Worm (Caenorhabditis elegans) whole organism, young adult: ENCODE data around the gene mip-1.

Experiments used
- B0261.1 ChIP-seq: sonication (generic microtip); optimal IDR thresholded peaks from 2 replicates; lab custom pipeline; 2016; ENCODE audit warnings: mild to moderate bottlenecking, missing genetic modification characterization, moderate library complexity, missing compliant biosample characterization
- F10E7.11 ChIP-seq: sonication (generic microtip); optimal IDR thresholded peaks from 2 replicates; lab custom pipeline; 2017; ENCODE audit warnings: mild to moderate bottlenecking, missing genetic modification characterization, moderate library complexity, missing compliant biosample characterization
- F22D6.2 ChIP-seq: sonication (generic microtip); optimal IDR thresholded peaks from 2 replicates; lab custom pipeline; 2016; ENCODE audit warnings: mild to moderate bottlenecking, missing genetic modification characterization, missing compliant biosample characterization
- F23B12.7 ChIP-seq: sonication (generic microtip); optimal IDR thresholded peaks from 2 replicates; lab custom pipeline; 2017; ENCODE audit warnings: missing genetic modification characterization, mild to moderate bottlenecking, missing compliant biosample characterization, antibody characterized with exemption, moderate library complexity; ENCODE audit not compliant: insufficient read depth
- F39B2.1 ChIP-seq: fragments of 200-800 bp; sonication (Bioruptor generic); IDR thresholded peaks from 2 replicates; pipeline ENCODE4 v1.3.6; 2022; ENCODE audit warnings: missing genetic modification reagents, missing genetic modification characterization, missing compliant biosample characterization
- F57A8.1 ChIP-seq: fragments of 200-800 bp; sonication (Bioruptor generic); optimal IDR thresholded peaks from 2 replicates; lab custom pipeline; 2018; ENCODE audit warnings: mild to moderate bottlenecking, missing genetic modification characterization, moderate library complexity, missing compliant biosample characterization
- F57C9.4 ChIP-seq: sonication (generic microtip); optimal IDR thresholded peaks from 2 replicates; lab custom pipeline; 2017; ENCODE audit warnings: mild to moderate bottlenecking, missing genetic modification characterization, missing compliant biosample characterization
- Y53F4B.3 ChIP-seq: fragments of 200-800 bp; sonication (Bioruptor generic); IDR thresholded peaks from 2 replicates; pipeline ENCODE4 v1.3.6; 2022; ENCODE audit warnings: missing genetic modification reagents, missing genetic modification characterization, missing compliant biosample characterization
- Y53G8AR.9 ChIP-seq: fragments of 200-800 bp; sonication (Bioruptor generic); conservative IDR thresholded peaks from 2 replicates; pipeline ENCODE4 v1.3.6; 2022; ENCODE audit warnings: missing genetic modification reagents, missing genetic modification characterization, missing compliant biosample characterization
- Y56A3A.18 ChIP-seq: fragments of 200-800 bp; sonication (Bioruptor generic); IDR thresholded peaks from 2 replicates; pipeline ENCODE4 v1.3.6; 2022; ENCODE audit warnings: missing genetic modification reagents, missing genetic modification characterization, missing compliant biosample characterization
- ZK185.1 ChIP-seq: sonication (generic microtip); optimal IDR thresholded peaks from 2 replicates; lab custom pipeline; 2016; ENCODE audit warnings: mild to moderate bottlenecking, missing genetic modification characterization, missing compliant biosample characterization; ENCODE audit not compliant: poor library complexity, severe bottlenecking
- ama-1 ChIP-seq, 3 experiments: fragments of 150-350 bp in 1 of 3; sonication (generic microtip) in 2 of 3; optimal IDR thresholded peaks; 2 replicates each; lab custom pipeline; 2014 to 2018; ENCODE audit warnings: missing biosample characterization in 2 of 3, missing genetic modification characterization in 2 of 3, missing genetic modification reagents in 2 of 3
- atf-7 ChIP-seq: sonication (generic microtip); optimal IDR thresholded peaks from 2 replicates; lab custom pipeline; 2017; ENCODE audit warnings: mild to moderate bottlenecking, missing genetic modification characterization, missing compliant biosample characterization
- attf-3 ChIP-seq: fragments of 200-800 bp; sonication (Bioruptor generic); conservative IDR thresholded peaks from 2 replicates; pipeline ENCODE4 v1.3.6; 2022; ENCODE audit warnings: missing genetic modification reagents, missing genetic modification characterization, missing compliant biosample characterization
- cebp-1 ChIP-seq, 2 experiments: fragments of 200-800 bp in 1 of 2; sonication (Bioruptor generic) in 1 of 2; sonication (generic microtip) in 1 of 2; IDR thresholded peaks in 1 of 2; optimal IDR thresholded peaks in 1 of 2; 2 replicates each; pipeline versions ENCODE4 v1.3.6 to Lab custom; 2017 to 2022; ENCODE audit warnings: missing compliant biosample characterization in 2 of 2, missing genetic modification characterization in 2 of 2, mild to moderate bottlenecking in 1 of 2, missing genetic modification reagents in 1 of 2, moderate library complexity in 1 of 2
- ceh-100 ChIP-seq: fragments of 200-800 bp; sonication (Bioruptor generic); IDR thresholded peaks from 2 replicates; pipeline ENCODE4 v1.3.6; 2022; ENCODE audit warnings: missing genetic modification reagents, missing genetic modification characterization, missing compliant biosample characterization
- ceh-40 ChIP-seq: fragments of 200-800 bp; sonication (Bioruptor generic); IDR thresholded peaks from 2 replicates; pipeline ENCODE4 v1.3.6; 2022; ENCODE audit warnings: missing genetic modification characterization, missing compliant biosample characterization
- die-1 ChIP-seq: sonication (generic microtip); optimal IDR thresholded peaks from 2 replicates; lab custom pipeline; 2016; ENCODE audit warnings: missing genotype, mild to moderate bottlenecking, missing genetic modification characterization, missing compliant biosample characterization
- dpl-1 ChIP-seq: fragments of 150-350 bp; optimal IDR thresholded peaks from 2 replicates; lab custom pipeline; 2014; ENCODE audit warnings: missing biosample characterization, missing genetic modification reagents, missing genetic modification characterization
- hsf-1 ChIP-seq: fragments of 200-800 bp; sonication (Bioruptor generic); IDR thresholded peaks from 2 replicates; pipeline ENCODE4 v1.3.6; 2022; ENCODE audit warnings: missing genetic modification reagents, missing genetic modification characterization, missing compliant biosample characterization
- lag-1 ChIP-seq: fragments of 200-800 bp; sonication (Bioruptor generic); IDR thresholded peaks from 2 replicates; pipeline ENCODE4 v1.3.6; 2022; ENCODE audit warnings: missing genetic modification reagents, missing genetic modification characterization, missing compliant biosample characterization
- let-607 ChIP-seq, 2 experiments: fragments of 200-800 bp in 1 of 2; sonication (Bioruptor generic) in 1 of 2; sonication (generic microtip) in 1 of 2; optimal IDR thresholded peaks; 2 replicates each; lab custom pipeline; 2016 to 2018; ENCODE audit warnings: mild to moderate bottlenecking in 2 of 2, missing compliant biosample characterization in 2 of 2, missing genetic modification characterization in 2 of 2, moderate library complexity in 2 of 2, missing genotype in 1 of 2
- lin-54 ChIP-seq: fragments of 200-800 bp; sonication (Bioruptor generic); optimal IDR thresholded peaks from 2 replicates; lab custom pipeline; 2018; ENCODE audit warnings: mild to moderate bottlenecking, missing genetic modification characterization, missing compliant biosample characterization
- lir-1 ChIP-seq: fragments of 200-800 bp; sonication (Bioruptor generic); conservative IDR thresholded peaks from 2 replicates; pipeline ENCODE4 v1.3.6; 2022; ENCODE audit warnings: missing genetic modification reagents, missing genetic modification characterization, missing compliant biosample characterization
- lsy-27 ChIP-seq: sonication (generic microtip); optimal IDR thresholded peaks from 2 replicates; lab custom pipeline; 2017; ENCODE audit warnings: missing genetic modification characterization, mild to moderate bottlenecking, missing compliant biosample characterization, antibody characterized with exemption, missing genotype, borderline replicate concordance; ENCODE audit not compliant: insufficient read depth
- madf-10 ChIP-seq: sonication (generic microtip); optimal IDR thresholded peaks from 2 replicates; lab custom pipeline; 2016; ENCODE audit warnings: mild to moderate bottlenecking, missing genetic modification characterization, missing compliant biosample characterization
- madf-8 ChIP-seq: fragments of 200-800 bp; sonication (Bioruptor generic); conservative IDR thresholded peaks from 2 replicates; pipeline ENCODE4 v1.3.6; 2022; ENCODE audit warnings: missing genetic modification reagents, missing genetic modification characterization, missing compliant biosample characterization
- mcd-1 ChIP-seq: fragments of 200-800 bp; sonication (Bioruptor generic); IDR thresholded peaks from 2 replicates; pipeline ENCODE4 v1.3.6; 2022; ENCODE audit warnings: missing genetic modification reagents, missing genetic modification characterization, missing compliant biosample characterization
- nfya-2 ChIP-seq: fragments of 200-800 bp; sonication (Bioruptor generic); IDR thresholded peaks from 2 replicates; pipeline ENCODE4 v1.3.6; 2022; ENCODE audit warnings: missing genetic modification reagents, missing genetic modification characterization, missing compliant biosample characterization
- nfyb-1 ChIP-seq: fragments of 200-800 bp; sonication (Bioruptor generic); IDR thresholded peaks from 2 replicates; pipeline ENCODE4 v1.3.6; 2022; ENCODE audit warnings: missing genetic modification reagents, missing genetic modification characterization, missing compliant biosample characterization
- nhr-120 ChIP-seq: fragments of 200-800 bp; sonication (Bioruptor generic); IDR thresholded peaks from 2 replicates; pipeline ENCODE4 v1.3.6; 2022; ENCODE audit warnings: missing genetic modification characterization, missing compliant biosample characterization
- nhr-27 ChIP-seq: fragments of 200-800 bp; sonication (Bioruptor generic); optimal IDR thresholded peaks from 2 replicates; lab custom pipeline; 2018; ENCODE audit warnings: mild to moderate bottlenecking, missing genetic modification characterization, moderate library complexity, missing compliant biosample characterization
- rec-8 ChIP-seq, 2 experiments: sonication (generic microtip); optimal IDR thresholded peaks; 2 replicates each; lab custom pipeline; 2016; ENCODE audit warnings: mild to moderate bottlenecking in 2 of 2, missing genetic modification characterization in 2 of 2, missing genetic modification reagents in 2 of 2, missing genotype in 2 of 2, missing biosample characterization in 1 of 2, missing compliant biosample characterization in 1 of 2, moderate library complexity in 1 of 2
- snpc-1.1 ChIP-seq: sonication (generic microtip); optimal IDR thresholded peaks from 2 replicates; lab custom pipeline; 2017; ENCODE audit warnings: missing genetic modification characterization, mild to moderate bottlenecking, missing compliant biosample characterization, antibody characterized with exemption, moderate library complexity, missing genotype, missing genetic modification reagents; ENCODE audit not compliant: insufficient read depth
- snpc-3.4 ChIP-seq: sonication (generic microtip); optimal IDR thresholded peaks from 2 replicates; lab custom pipeline; 2017; ENCODE audit warnings: missing genetic modification characterization, mild to moderate bottlenecking, missing compliant biosample characterization, antibody characterized with exemption, moderate library complexity, missing genotype, missing genetic modification reagents
- tbp1 ChIP-seq: fragments of 200-800 bp; sonication (Bioruptor generic); optimal IDR thresholded peaks from 2 replicates; lab custom pipeline; 2018; ENCODE audit warnings: mild to moderate bottlenecking, missing genetic modification characterization, missing compliant biosample characterization
- tlf-1 ChIP-seq: fragments of 200-800 bp; sonication (Bioruptor generic); optimal IDR thresholded peaks from 2 replicates; lab custom pipeline; 2018; ENCODE audit warnings: mild to moderate bottlenecking, missing genetic modification characterization, missing compliant biosample characterization
- unc-62 ChIP-seq: fragments of 150-350 bp; optimal IDR thresholded peaks from 2 replicates; lab custom pipeline; 2014; ENCODE audit warnings: missing biosample characterization, missing genetic modification reagents, missing genetic modification characterization
- zim-3 ChIP-seq: sonication (generic microtip); optimal IDR thresholded peaks from 2 replicates; lab custom pipeline; 2017; ENCODE audit warnings: mild to moderate bottlenecking, missing genetic modification characterization, moderate library complexity, missing compliant biosample characterization
- ztf-22 ChIP-seq: fragments of 200-800 bp; sonication (Bioruptor generic); optimal IDR thresholded peaks from 2 replicates; lab custom pipeline; 2018; ENCODE audit warnings: mild to moderate bottlenecking, missing genetic modification characterization, moderate library complexity, missing compliant biosample characterization
- ztf-25 ChIP-seq: fragments of 200-800 bp; sonication (Bioruptor generic); IDR thresholded peaks from 2 replicates; pipeline ENCODE4 v1.3.6; 2022; ENCODE audit warnings: missing genetic modification reagents, missing genetic modification characterization, missing compliant biosample characterization
- ztf-26 ChIP-seq: sonication (generic microtip); optimal IDR thresholded peaks from 2 replicates; lab custom pipeline; 2017; ENCODE audit warnings: missing genetic modification characterization, missing compliant biosample characterization

The mip-1 gene

DNA sequence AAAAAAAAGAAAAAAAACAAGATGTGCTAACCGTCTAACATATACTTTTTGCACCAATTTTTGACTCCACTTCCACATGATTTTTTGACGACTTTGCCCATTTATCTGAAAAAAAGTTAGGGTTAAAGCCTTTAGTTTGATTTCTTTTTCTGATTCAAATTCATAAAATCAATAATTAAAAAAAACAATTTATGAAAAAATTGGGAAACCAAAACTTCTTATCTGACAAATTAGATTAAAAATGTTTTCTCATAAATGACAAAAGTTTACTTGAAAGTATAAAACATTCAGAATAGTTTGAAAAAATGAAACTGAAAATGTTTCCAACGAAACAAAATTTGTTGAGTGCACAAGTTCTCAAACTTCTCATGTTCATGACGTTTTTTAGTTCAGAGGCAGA, 27.0 kb downstream of the mip-1 start, which contains the start of gene F26A1.7:
F26A1.7 (minus strand) TSS at position 101 of the 400 bp plus-strand sequence.
- TF ChIP-seq mcd-1 (no peak), lin-54 (GFP tag; lab: Kevin White, UChicago) (no peak), ztf-25 (no peak), B0261.1 (tag; lab: Kevin White, UChicago) (no peak), nhr-27 (tag; lab: Kevin White, UChicago) (no peak), ama-1 (optimal IDR thresholded peaks at IDR 0.05; lab: Kevin White, UChicago) (no peak), ama-1 (GFP tag; optimal IDR thresholded peaks at IDR 0.05; lab: Kevin White, UChicago) (no peak), tbp1 (GFP tag; lab: Kevin White, UChicago) (no peak), ztf-26 (no peak)
- TF ChIP-seq, all 124 proteins: peak for 0

- TF ChIP-seq ceh-40 (GFP tag; lab: Robert Waterston, UW) (no peak), F22D6.2 (tag; lab: Kevin White, UChicago) (no peak), madf-10 (tag; lab: Kevin White, UChicago) (no peak), attf-3 (GFP tag; lab: Robert Waterston, UW) (no peak), zim-3 (no peak), F10E7.11 (tag; lab: Kevin White, UChicago) (no peak), hsf-1 (no peak), atf-7 (tag; lab: Kevin White, UChicago) (no peak), F57A8.1 (no peak), F39B2.1 (GFP tag; lab: Robert Waterston, UW) (no peak), nhr-120 (GFP tag; lab: Robert Waterston, UW) (no peak), ceh-100 (GFP tag; lab: Robert Waterston, UW) (no peak)
Observed at ce11 chrIII:4822140-4822539, 29.3 kb downstream of the mip-1 start, which contains the start of gene F26A1.8. F26A1.8 (minus strand) TSS chrIII:4822240.

DNA sequence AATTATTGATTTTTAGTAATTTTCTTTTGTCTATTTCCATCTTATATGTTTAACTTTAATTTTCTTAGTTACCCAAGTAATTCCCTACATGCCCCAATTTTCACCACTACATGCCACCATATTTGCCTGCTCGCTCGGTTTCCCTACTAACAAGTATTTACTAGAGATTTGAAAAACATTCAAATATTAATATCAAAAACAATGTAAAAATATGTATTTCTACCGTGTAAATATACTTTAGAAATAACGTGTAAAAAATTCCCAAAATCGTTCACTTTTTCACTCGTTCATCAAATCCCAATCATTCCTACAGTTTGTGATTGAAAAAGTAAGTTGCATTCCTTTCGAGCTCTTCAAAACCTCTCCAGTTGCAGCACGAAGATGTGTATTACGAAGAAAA, 33.7 kb downstream of the mip-1 start, which contains the start of gene F26A1.3:
F26A1.3 (plus strand) TSS at position 301 of the 400 bp plus-strand sequence.
- TF ChIP-seq dpl-1 (GFP tag; lab: Kevin White, UChicago) (no peak), mcd-1 (no peak), F57C9.4 (no peak), hsf-1 (no peak), nfya-2 (GFP tag; lab: Robert Waterston, UW) (no peak), lag-1 (GFP tag; lab: Robert Waterston, UW) (no peak), madf-8 (GFP tag; lab: Robert Waterston, UW) (no peak), lir-1 (GFP tag; lab: Robert Waterston, UW) (no peak), die-1 (tag; lab: Kevin White, UChicago) (no peak), Y53G8AR.9 (GFP tag; lab: Robert Waterston, UW) (no peak), F23B12.7 (no peak), tlf-1 (no peak), snpc-3.4 (tag; lab: Kevin White, UChicago) (no peak)

- TF ChIP-seq Y56A3A.18, result no peak
- TF ChIP-seq ztf-25, result no peak
- no peak for TF ChIP-seq ztf-22 (GFP tag; lab: Kevin White, UChicago)
- TF ChIP-seq F57A8.1, result no peak
- no peak for TF ChIP-seq Y53F4B.3 (GFP tag; lab: Robert Waterston, UW)
- TF ChIP-seq nfyb-1, result no peak
- no peak for TF ChIP-seq let-607 (tag; optimal IDR thresholded peaks at IDR 0.05; lab: Kevin White, UChicago)
- TF ChIP-seq rec-8 (tag; optimal IDR thresholded peaks at IDR 0.05; lab: Kevin White, UChicago), result no peak
- no peak for TF ChIP-seq lsy-27 (tag; lab: Kevin White, UChicago)
- no peak for TF ChIP-seq ZK185.1
- no peak for TF ChIP-seq cebp-1 (GFP tag; IDR thresholded peaks at IDR 0.05; lab: Robert Waterston, UW)
- no peak for TF ChIP-seq cebp-1 (tag; optimal IDR thresholded peaks at IDR 0.05; lab: Kevin White, UChicago)
- no peak for TF ChIP-seq snpc-1.1 (tag; lab: Kevin White, UChicago)
- no peak for TF ChIP-seq unc-62 (GFP tag; lab: Kevin White, UChicago)
Observed at ce11 chrIII:4829440-4829839, 36.6 kb downstream of the mip-1 start, which contains the start of gene F26A1.9. F26A1.9 (minus strand) TSS chrIII:4829540.
